Worm (Caenorhabditis elegans): ENCODE results near the gene C06H5.13.
A peak's percentile ranks its signal among the peaks of the same experiment; 100 is the strongest.

C06H5.13 gene

DNA sequence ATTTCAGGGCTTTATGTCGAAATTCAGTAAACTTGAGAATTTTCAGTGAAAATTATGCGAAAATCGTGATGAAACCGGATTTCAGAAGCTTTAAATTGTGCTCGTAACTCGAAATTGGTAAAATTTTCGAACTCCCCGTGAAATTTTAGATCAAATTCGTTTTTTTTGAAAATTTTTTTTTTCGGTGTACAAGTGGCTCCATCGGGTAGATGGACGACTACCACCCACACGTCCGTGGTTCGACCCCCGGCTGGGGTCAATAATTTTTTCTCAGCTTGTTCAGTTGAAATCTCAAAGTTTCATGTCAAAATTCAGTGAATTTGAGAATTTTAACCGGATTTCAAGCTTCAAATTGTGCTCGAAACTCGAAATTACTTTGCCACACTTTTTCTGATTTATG is 38.3 kb upstream of the C06H5.13 start:
- TF ChIP-seq mes-2 (tag; optimal IDR thresholded peaks at IDR 0.05; ENCODE audit: poor library complexity, severe bottlenecking) (peak; percentile 16), F37D6.2 (tag; optimal IDR thresholded peaks at IDR 0.05) (no peak), T26A8.4 (GFP tag; IDR thresholded peaks at IDR 0.05) (peak; percentile 32; the same call in 1 of the 2 replicates)

DNA sequence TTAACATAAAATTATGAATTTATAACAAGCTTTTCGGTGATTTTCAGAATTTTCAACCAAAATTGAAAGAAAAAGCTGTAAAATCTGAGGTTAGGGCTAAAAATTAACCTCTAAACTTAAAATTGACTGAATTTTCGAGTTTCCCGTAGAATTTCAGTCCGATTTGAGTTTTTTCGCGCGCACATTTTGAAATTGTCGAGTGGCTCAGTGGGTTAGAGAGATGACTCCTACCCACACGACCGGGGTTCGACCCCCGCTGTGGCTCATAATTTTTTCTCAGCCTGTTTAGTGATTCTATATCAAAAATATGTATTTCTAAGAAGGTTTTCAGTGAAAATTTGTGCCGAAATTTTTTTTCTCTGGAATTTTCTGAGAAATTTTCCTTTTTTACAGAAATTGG is 34.2 kb upstream of the C06H5.13 start:
- no peak for TF ChIP-seq zip-2 (tag; optimal IDR thresholded peaks at IDR 0.05)
- no peak for TF ChIP-seq egl-27 (tag; optimal IDR thresholded peaks at IDR 0.05)
- TF ChIP-seq skn-1 (tag; optimal IDR thresholded peaks at IDR 0.05), result no peak
- TF ChIP-seq T20F7.1 (GFP tag; optimal IDR thresholded peaks at IDR 0.05), result no peak
- no peak for TF ChIP-seq zip-11 (GFP tag; IDR thresholded peaks at IDR 0.05)

DNA sequence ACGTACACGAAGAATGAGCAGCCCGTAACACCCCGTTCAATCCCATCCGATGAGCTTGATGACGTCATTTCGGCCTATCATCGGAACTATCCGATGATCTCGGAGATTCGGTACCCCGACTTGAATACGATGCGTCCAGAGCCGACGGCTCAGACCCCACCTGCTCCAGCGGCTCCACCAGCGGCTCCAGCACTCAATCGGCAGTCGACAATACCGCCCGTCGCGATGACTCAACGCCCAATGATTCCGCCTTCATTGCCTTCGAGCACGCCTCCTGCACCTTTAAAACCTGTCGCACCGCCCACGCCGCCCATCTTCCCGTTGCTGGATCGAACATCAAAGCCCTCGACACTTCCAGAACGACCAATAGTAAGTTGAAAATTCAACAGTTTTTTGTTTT is 30.6 kb upstream of the C06H5.13 start:
- TF ChIP-seq nhr-76 (tag; optimal IDR thresholded peaks at IDR 0.05) (no peak), set-16 (GFP tag; IDR thresholded peaks at IDR 0.05) (peak; percentile 89), aha-1 (tag) (peak; percentile 81)

DNA sequence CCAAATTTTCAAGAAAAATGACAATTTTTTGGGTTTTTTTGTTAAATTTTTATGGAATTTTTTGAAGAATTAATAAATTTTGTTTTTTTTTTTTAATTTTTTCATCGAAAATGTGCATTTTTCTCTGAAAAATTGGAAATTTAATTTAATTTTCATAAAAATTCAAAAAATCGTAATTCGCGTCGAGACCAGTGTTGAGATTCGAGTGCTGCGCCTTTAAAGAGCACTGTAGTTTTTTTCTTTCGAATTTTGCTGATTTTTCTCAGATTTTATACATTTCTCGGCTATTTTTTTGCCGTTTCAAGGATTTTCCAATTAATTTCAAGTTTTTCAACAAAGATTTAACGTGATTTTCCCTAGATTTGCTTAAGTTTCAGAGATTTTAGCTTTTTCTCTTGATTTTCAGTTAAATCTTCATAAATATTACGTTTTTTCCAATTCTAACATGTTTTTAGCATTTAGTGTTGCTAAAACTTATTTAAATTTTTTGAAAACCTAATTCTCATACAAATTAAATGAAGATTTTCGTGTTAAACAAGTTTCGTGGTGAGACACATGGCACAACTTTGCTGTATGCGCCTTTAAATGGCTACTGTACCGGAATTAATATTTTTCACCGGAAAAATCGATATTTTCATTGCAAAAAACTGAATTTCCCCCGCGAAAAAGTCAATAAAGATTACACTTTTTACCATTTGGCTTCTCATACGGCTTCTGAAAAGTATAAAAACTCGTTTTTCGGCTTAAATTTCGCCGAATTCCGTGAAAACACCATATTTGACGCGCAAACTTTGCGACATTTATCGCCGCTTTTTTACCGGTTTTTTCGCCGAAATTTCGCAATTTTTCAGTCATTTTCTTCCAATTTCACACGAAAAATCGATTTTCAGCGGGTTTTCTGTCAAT is 26.8 kb upstream of the C06H5.13 start, which contains the start of gene usp-50:
TSS of gene usp-50 (plus strand) at position 822 of the 906 bp plus-strand sequence.
- TF ChIP-seq lin-38 (GFP tag; IDR thresholded peaks at IDR 0.05), result peak; percentile 25; the same call in 1 of the 2 replicates

DNA sequence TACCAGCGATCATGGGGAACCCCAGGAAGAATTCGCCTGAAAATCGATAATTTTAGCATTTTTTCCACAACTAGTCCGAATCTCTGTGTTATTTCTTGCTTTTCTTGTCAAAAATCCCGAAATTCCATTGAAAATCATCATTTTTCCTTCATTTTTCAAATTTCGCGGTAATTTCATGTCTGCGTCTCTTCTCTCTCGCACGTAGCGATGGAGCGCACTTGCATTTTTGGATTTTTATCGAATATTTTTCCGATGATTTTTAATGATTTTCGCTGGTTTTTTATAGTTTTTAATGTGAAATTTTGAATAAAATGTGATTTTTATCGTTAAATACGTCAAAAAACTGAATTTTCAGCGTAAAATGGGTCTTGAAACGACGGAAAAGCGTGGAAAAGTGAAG is 23.9 kb upstream of the C06H5.13 start, which contains the start of gene E01B7.2:
TSS of gene E01B7.2 (plus strand) at position 350 of the 400 bp plus-strand sequence.
- TF ChIP-seq lin-13 (GFP tag; optimal IDR thresholded peaks at IDR 0.05) (peak; percentile 59), F37D6.2 (tag; optimal IDR thresholded peaks at IDR 0.05) (no peak), nhr-6 (tag; optimal IDR thresholded peaks at IDR 0.05) (peak; percentile 42), nhr-28 (tag; optimal IDR thresholded peaks at IDR 0.05) (peak; percentile 27), nhr-42 (GFP tag; IDR thresholded peaks at IDR 0.05) (0 out of 2 replicates have a peak, but pooled peaks have one; percentile 6), lin-1 (GFP tag; IDR thresholded peaks at IDR 0.05) (no peak), dve-1 (tag; optimal IDR thresholded peaks at IDR 0.05; ENCODE audit: insufficient read depth) (peak; percentile 78), daf-16 (GFP tag; optimal IDR thresholded peaks at IDR 0.05) (no peak), daf-16 (tag; optimal IDR thresholded peaks at IDR 0.05) (peak; percentile 4), egl-27 (tag; optimal IDR thresholded peaks at IDR 0.05) (no peak), zag-1 (tag; optimal IDR thresholded peaks at IDR 0.05) (peak; percentile 6), hlh-11 (tag; optimal IDR thresholded peaks at IDR 0.05) (peak; percentile 24), nhr-25 (tag; optimal IDR thresholded peaks at IDR 0.05; ENCODE audit: borderline replicate concordance, insufficient read depth) (no peak), ZK546.5 (tag; optimal IDR thresholded peaks at IDR 0.05) (no peak), aly-2 (tag; optimal IDR thresholded peaks at IDR 0.05) (no peak), hmg-1.1 (GFP tag; IDR thresholded peaks at IDR 0.05) (0 out of 2 replicates have a peak, but pooled peaks have one; percentile 22), lsy-2 (tag; optimal IDR thresholded peaks at IDR 0.05) (peak in 1 of 2 experiments; percentile 88), mes-2 (tag; optimal IDR thresholded peaks at IDR 0.05; ENCODE audit: poor library complexity, severe bottlenecking) (peak; percentile 84), rbr-2 (tag; optimal IDR thresholded peaks at IDR 0.05) (peak; percentile 20), nhr-237 (tag; optimal IDR thresholded peaks at IDR 0.05) (no peak), nhr-11 (tag; optimal IDR thresholded peaks at IDR 0.05) (peak; percentile 22), zip-2 (tag; optimal IDR thresholded peaks at IDR 0.05) (no peak), duxl-1 (tag; optimal IDR thresholded peaks at IDR 0.05; ENCODE audit: poor library complexity) (peak; percentile 67), unc-62 (GFP tag; optimal IDR thresholded peaks at IDR 0.05 in 1 of 2) (peak in 1 of 2 experiments; percentile 76), unc-62 (tag; optimal IDR thresholded peaks at IDR 0.05) (no peak), mep-1 (tag; optimal IDR thresholded peaks at IDR 0.05) (peak; percentile 61), ama-1 (optimal IDR thresholded peaks at IDR 0.05) (no peak), fkh-10 (GFP tag; optimal IDR thresholded peaks at IDR 0.05) (peak; percentile 15), hlh-30 (tag; optimal IDR thresholded peaks at IDR 0.05; ENCODE audit: insufficient read depth) (peak; percentile 60), lin-38 (GFP tag; IDR thresholded peaks at IDR 0.05) (peak; percentile 98), dpl-1 (GFP tag; optimal IDR thresholded peaks at IDR 0.05) (peak; percentile 97)
